Worm (Caenorhabditis elegans): ENCODE results near the gene shc-3.

The shc-3 gene

ce11 chrX:13746661-13747365 is 29.5 kb downstream of the shc-3 start, which contains the start of gene nhr-71:
TSS of gene nhr-71 (plus strand) at chrX:13747315.
- TF ChIP-seq unc-62 (GFP tag; optimal IDR thresholded peaks at IDR 0.05) = no peak

ce11 chrX:13747997-13748396 is 30.7 kb downstream of the shc-3 start:
- no peak for TF ChIP-seq unc-62 (GFP tag; optimal IDR thresholded peaks at IDR 0.05)

- TF ChIP-seq unc-62 (GFP tag; optimal IDR thresholded peaks at IDR 0.05) = no peak
These were observed 35.7 kb downstream of the shc-3 start for ce11 chrX:13752822-13753581.

- TF ChIP-seq unc-62 (GFP tag; optimal IDR thresholded peaks at IDR 0.05) = no peak
These were observed 37.2 kb downstream of the shc-3 start for ce11 chrX:13754498-13754897.

ce11 chrX:13755469-13755868 is 38.1 kb downstream of the shc-3 start, which contains the start of gene aakb-1:
TSS of gene aakb-1 (plus strand) at chrX:13755769.
- TF ChIP-seq unc-62 (GFP tag; optimal IDR thresholded peaks at IDR 0.05) = no peak

ce11 chrX:13759676-13760447 is 42.5 kb downstream of the shc-3 start, which contains the start of gene cest-13:
TSS of gene cest-13 (plus strand) at chrX:13760237.
- TF ChIP-seq unc-62 (GFP tag; optimal IDR thresholded peaks at IDR 0.05) = no peak

- no peak for TF ChIP-seq unc-62 (GFP tag; optimal IDR thresholded peaks at IDR 0.05)
These were observed 49.9 kb downstream of the shc-3 start for ce11 chrX:13767282-13767681.

- TF ChIP-seq unc-62 (GFP tag; optimal IDR thresholded peaks at IDR 0.05) = no peak
These were observed 51.2 kb downstream of the shc-3 start for ce11 chrX:13768562-13768961.
